Fruit fly (Drosophila melanogaster) Kc167 (cell line): ENCODE results near the gene CG7772.

Experiments used
- Myc ChIP-seq: fragments of >200 bp; optimal IDR thresholded peaks from 2 replicates; lab custom pipeline; 2017; ENCODE audit warnings: missing external identifiers
- Sin3A ChIP-seq: fragments of >200 bp; optimal IDR thresholded peaks from 2 replicates; lab custom pipeline; 2018; ENCODE audit warnings: missing external identifiers
- h ChIP-seq: fragments of >200 bp; optimal IDR thresholded peaks from 3 replicates; lab custom pipeline; 2018; ENCODE audit warnings: missing external identifiers
- insv ChIP-seq: fragments of >200 bp; optimal IDR thresholded peaks from 3 replicates; lab custom pipeline; 2018; ENCODE audit warnings: missing external identifiers
- psq ChIP-seq: fragments of >200 bp; optimal IDR thresholded peaks from 2 replicates; lab custom pipeline; 2017; ENCODE audit warnings: missing external identifiers
- ttk ChIP-seq: sonication (Bioruptor generic); optimal IDR thresholded peaks from 2 replicates; lab custom pipeline; 2017; ENCODE audit warnings: missing external identifiers

CG7772 gene

dm6 chrX:17878632-17879033, 28.4 kb downstream of the CG7772 start:
- TF ChIP-seq Sin3A (lab: Kevin White, UChicago) (no peak), h (no peak), ttk (lab: Kevin White, UChicago) (no peak), insv (lab: Kevin White, UChicago) (no peak), psq (lab: Kevin White, UChicago) (no peak), Myc (lab: Kevin White, UChicago) (no peak)

dm6 chrX:17877974-17878373, 29.1 kb downstream of the CG7772 start:
- TF ChIP-seq ttk (lab: Kevin White, UChicago): no peak
- no peak for TF ChIP-seq psq (lab: Kevin White, UChicago)
- TF ChIP-seq h: no peak
- TF ChIP-seq Myc (lab: Kevin White, UChicago): no peak
- TF ChIP-seq Sin3A (lab: Kevin White, UChicago): no peak
- TF ChIP-seq insv (lab: Kevin White, UChicago): no peak

- TF ChIP-seq Sin3A (lab: Kevin White, UChicago): no peak
- TF ChIP-seq ttk (lab: Kevin White, UChicago): no peak
- no peak for TF ChIP-seq h
- no peak for TF ChIP-seq psq (lab: Kevin White, UChicago)
- TF ChIP-seq Myc (lab: Kevin White, UChicago): no peak
Measured at dm6 chrX:17876518-17876917, 30.5 kb downstream of the CG7772 start.

dm6 chrX:17875695-17876094, 31.4 kb downstream of the CG7772 start:
- TF ChIP-seq Myc (lab: Kevin White, UChicago): no peak
- TF ChIP-seq ttk (lab: Kevin White, UChicago): no peak
- TF ChIP-seq insv (lab: Kevin White, UChicago): no peak
- no peak for TF ChIP-seq Sin3A (lab: Kevin White, UChicago)
- TF ChIP-seq psq (lab: Kevin White, UChicago): no peak
- no peak for TF ChIP-seq h

dm6 chrX:17875014-17875589, 32.0 kb downstream of the CG7772 start:
- TF ChIP-seq ttk (lab: Kevin White, UChicago) (no peak), psq (lab: Kevin White, UChicago) (no peak), Myc (lab: Kevin White, UChicago) (no peak), insv (lab: Kevin White, UChicago) (no peak), h (no peak), Sin3A (lab: Kevin White, UChicago) (no peak)

dm6 chrX:17873329-17873728, 33.7 kb downstream of the CG7772 start:
- TF ChIP-seq insv (lab: Kevin White, UChicago): no peak
- TF ChIP-seq Sin3A (lab: Kevin White, UChicago): no peak
- TF ChIP-seq h: no peak
- TF ChIP-seq psq (lab: Kevin White, UChicago): no peak
- no peak for TF ChIP-seq ttk (lab: Kevin White, UChicago)
- TF ChIP-seq Myc (lab: Kevin White, UChicago): no peak

- TF ChIP-seq insv (lab: Kevin White, UChicago): no peak
Measured at dm6 chrX:17872310-17872709, 34.8 kb downstream of the CG7772 start.

- no peak for TF ChIP-seq psq (lab: Kevin White, UChicago)
- TF ChIP-seq Sin3A (lab: Kevin White, UChicago): no peak
- TF ChIP-seq Myc (lab: Kevin White, UChicago): no peak
- TF ChIP-seq h: no peak
- no peak for TF ChIP-seq ttk (lab: Kevin White, UChicago)
- no peak for TF ChIP-seq insv (lab: Kevin White, UChicago)
Measured at dm6 chrX:17870614-17871394, 36.3 kb downstream of the CG7772 start.

dm6 chrX:17865103-17865502, 42.0 kb downstream of the CG7772 start:
- TF ChIP-seq insv (lab: Kevin White, UChicago): no peak
- no peak for TF ChIP-seq ttk (lab: Kevin White, UChicago)
- no peak for TF ChIP-seq Myc (lab: Kevin White, UChicago)
- TF ChIP-seq psq (lab: Kevin White, UChicago): no peak
- no peak for TF ChIP-seq h
- TF ChIP-seq Sin3A (lab: Kevin White, UChicago): no peak

- TF ChIP-seq Sin3A (lab: Kevin White, UChicago) (no peak), ttk (lab: Kevin White, UChicago) (no peak), Myc (lab: Kevin White, UChicago) (no peak), h (no peak), insv (lab: Kevin White, UChicago) (no peak), psq (lab: Kevin White, UChicago) (no peak)
Measured at dm6 chrX:17860711-17861110, 46.4 kb downstream of the CG7772 start, which contains the start of the genes Arp8 and CG6769. Gene Arp8, minus strand, starts transcription at chrX:17860800. Gene CG6769, plus strand, starts transcription at chrX:17861002.

- TF ChIP-seq Myc (lab: Kevin White, UChicago): no peak
- no peak for TF ChIP-seq h
- no peak for TF ChIP-seq insv (lab: Kevin White, UChicago)
- TF ChIP-seq Sin3A (lab: Kevin White, UChicago): no peak
- TF ChIP-seq psq (lab: Kevin White, UChicago): no peak
- no peak for TF ChIP-seq ttk (lab: Kevin White, UChicago)
Measured at dm6 chrX:17857809-17858208, 49.3 kb downstream of the CG7772 start.
